Fruit fly (Drosophila melanogaster) Kc167 (cell line): ENCODE measurements around the gene tx.

ENCODE experiments used
- insv ChIP-seq: fragments of >200 bp; optimal IDR thresholded peaks from 3 replicates; lab custom pipeline; 2018; ENCODE audit warnings: missing external identifiers
- ttk ChIP-seq: sonication (Bioruptor generic); optimal IDR thresholded peaks from 2 replicates; lab custom pipeline; 2017; ENCODE audit warnings: missing external identifiers

DNA sequence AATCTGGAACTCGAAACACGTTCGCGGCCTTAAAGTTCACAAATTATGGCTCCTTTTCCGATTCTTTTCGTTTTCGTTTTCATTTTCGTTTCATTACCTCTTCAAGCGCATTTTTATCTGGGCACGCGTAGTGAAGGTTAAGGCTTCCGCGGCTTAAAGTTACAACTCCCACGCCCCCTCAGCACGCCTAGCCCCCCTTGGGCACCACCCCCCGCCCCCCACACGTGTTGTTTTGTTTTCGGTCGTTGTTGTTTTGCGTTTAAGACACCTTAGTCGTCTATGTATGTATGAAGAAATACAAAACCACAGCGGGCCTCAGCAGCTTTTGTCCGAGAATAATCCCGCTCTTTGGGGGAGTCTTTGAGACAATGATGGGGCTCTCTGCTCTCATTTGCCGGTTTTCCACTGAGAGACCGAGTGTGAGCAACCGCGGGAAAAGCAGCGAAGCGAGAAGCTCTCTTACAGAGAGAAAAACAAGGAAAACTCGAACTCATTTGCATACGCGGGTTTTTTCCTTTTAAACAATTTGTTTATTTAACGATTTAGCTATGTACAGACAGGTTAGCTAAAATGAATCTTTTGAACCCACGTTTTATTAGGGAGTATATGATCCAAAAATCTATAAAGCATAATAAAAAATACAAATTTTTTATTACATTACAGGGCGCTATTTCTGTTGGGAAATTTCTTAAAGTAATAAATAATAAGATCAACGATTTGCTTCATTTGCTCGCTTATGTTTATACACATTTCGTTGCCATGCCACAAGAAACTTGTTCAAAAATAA lies 21.8 kb downstream of the tx start:
- no peak for TF ChIP-seq ttk (lab: Kevin White, UChicago)
- TF ChIP-seq insv (lab: Kevin White, UChicago), result no peak
